Fruit fly (Drosophila melanogaster) whole organism: ENCODE measurements around the gene drongo.

Experiments
- CG8478 ChIP-seq: fragments of >200 bp; optimal IDR thresholded peaks from 2 replicates; lab custom pipeline; 2018; ENCODE audit warnings: inconsistent platforms
- Dll ChIP-seq: fragments of >200 bp; optimal IDR thresholded peaks from 2 replicates; lab custom pipeline; 2017
- EcR ChIP-seq, 2 experiments: fragments of >200 bp; optimal IDR thresholded peaks; 2 replicates each; lab custom pipeline; 2017; ENCODE audit warnings: missing biosample characterization in 2 of 2, missing genetic modification characterization in 2 of 2, missing genetic modification reagents in 2 of 2
- pan ChIP-seq: fragments of >200 bp; optimal IDR thresholded peaks from 2 replicates; lab custom pipeline; 2017
- psq ChIP-seq: fragments of >200 bp; optimal IDR thresholded peaks from 2 replicates; lab custom pipeline; 2017
- usp ChIP-seq: fragments of >200 bp; optimal IDR thresholded peaks from 2 replicates; lab custom pipeline; 2017; ENCODE audit warnings: missing biosample characterization, missing genetic modification characterization, mixed read lengths

DNA sequence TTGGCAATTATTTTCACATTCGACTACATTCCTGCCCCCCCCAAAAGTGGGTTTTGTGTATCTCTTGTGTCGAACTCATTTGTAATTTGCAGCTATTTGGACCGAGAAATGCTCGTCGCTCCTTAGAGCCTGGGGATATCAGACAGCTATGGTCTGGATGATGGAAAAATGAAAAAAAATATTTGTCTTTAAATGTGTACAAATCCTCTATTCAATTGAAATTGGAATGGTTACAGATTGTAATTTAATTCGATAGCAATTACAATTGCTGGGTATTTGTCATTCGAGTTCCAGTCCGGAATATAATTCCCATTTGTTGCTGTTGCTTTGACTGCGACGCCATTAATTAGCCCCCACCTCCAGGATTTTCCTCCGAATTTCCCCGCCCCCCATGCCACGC lies 38.9 kb upstream of the drongo start:
- TF ChIP-seq Dll (no peak), usp (GFP tag; lab: Kevin White, UChicago) (no peak), pan (no peak), psq (lab: Kevin White, UChicago) (no peak), EcR (GFP tag; optimal IDR thresholded peaks at IDR 0.05; lab: Kevin White, UChicago) (no peak), CG8478 (lab: Kevin White, UChicago) (no peak)
